Worm (Caenorhabditis elegans) whole organism, mixed stage, embryonic: ENCODE data around the gene hsp-12.3.

ENCODE experiments used
- blmp-1 ChIP-seq: fragments of 150-350 bp; optimal IDR thresholded peaks from 2 replicates; lab custom pipeline; 2014; ENCODE audit warnings: missing biosample characterization, missing genetic modification characterization
- ceh-39 ChIP-seq: fragments of 150-350 bp; optimal IDR thresholded peaks from 2 replicates; lab custom pipeline; 2014; ENCODE audit warnings: missing biosample characterization, missing genetic modification characterization
- cnd-1 ChIP-seq: fragments of 200-800 bp; sonication (Bioruptor generic); optimal IDR thresholded peaks from 2 replicates; lab custom pipeline; 2018; ENCODE audit warnings: mild to moderate bottlenecking, missing genetic modification characterization, missing compliant biosample characterization
- nhr-12 ChIP-seq: fragments of 150-350 bp; optimal IDR thresholded peaks from 2 replicates; lab custom pipeline; 2014; ENCODE audit warnings: missing biosample characterization, missing genetic modification characterization
- nhr-237 ChIP-seq: fragments of 150-350 bp; optimal IDR thresholded peaks from 2 replicates; lab custom pipeline; 2014; ENCODE audit warnings: missing biosample characterization, missing genetic modification characterization
- nhr-76 ChIP-seq: sonication (generic microtip); optimal IDR thresholded peaks from 2 replicates; lab custom pipeline; 2017; ENCODE audit warnings: missing biosample characterization, missing genetic modification characterization
- sptf-1 ChIP-seq: sonication (generic microtip); optimal IDR thresholded peaks from 2 replicates; lab custom pipeline; 2017; ENCODE audit warnings: mild to moderate bottlenecking, missing genetic modification characterization, moderate library complexity, missing compliant biosample characterization
- unc-120 ChIP-seq: sonication (generic microtip); optimal IDR thresholded peaks from 2 replicates; lab custom pipeline; 2017; ENCODE audit warnings: missing genetic modification characterization, missing compliant biosample characterization; ENCODE audit not compliant: poor library complexity, severe bottlenecking
- unc-62 ChIP-seq: fragments of 150-350 bp; optimal IDR thresholded peaks from 2 replicates; lab custom pipeline; 2014; ENCODE audit warnings: missing biosample characterization, missing genetic modification reagents, missing genetic modification characterization

DNA sequence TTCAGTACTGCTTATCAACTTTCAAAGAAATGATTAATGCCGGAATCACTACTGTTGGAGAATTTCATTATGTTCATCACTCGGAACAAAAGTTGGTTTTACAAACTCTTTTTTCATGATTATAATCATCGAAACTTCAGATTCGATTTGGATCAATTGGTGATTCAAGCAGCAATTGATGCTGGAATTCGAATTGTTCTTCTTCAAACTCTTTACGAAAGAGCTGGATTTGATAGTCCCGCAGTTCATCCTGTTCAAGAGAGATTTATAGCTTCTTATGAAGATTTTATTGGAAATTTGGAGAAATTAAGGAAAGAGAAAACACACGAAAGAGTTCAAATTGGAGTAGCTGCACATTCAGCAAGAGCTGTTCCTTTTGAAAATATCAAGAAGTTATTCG lies 6.5 kb upstream of the hsp-12.3 start:
- no peak for TF ChIP-seq blmp-1 (tag; lab: Kevin White, UChicago)
- no peak for TF ChIP-seq nhr-237
- no peak for TF ChIP-seq sptf-1
- no peak for TF ChIP-seq cnd-1
- TF ChIP-seq ceh-39 (tag; lab: Kevin White, UChicago), result no peak
- TF ChIP-seq nhr-76 (tag; lab: Kevin White, UChicago), result no peak
- no peak for TF ChIP-seq nhr-12 (tag; lab: Kevin White, UChicago)
- TF ChIP-seq unc-62 (GFP tag; lab: Kevin White, UChicago), result no peak
- no peak for TF ChIP-seq unc-120 (tag; lab: Kevin White, UChicago)
